Worm (Caenorhabditis elegans) whole organism, L1 larva: ENCODE measurements around the gene cyn-17.
A peak's percentile ranks its signal among the peaks of the same experiment; 100 is the strongest.
"Not testable (repeated sequence)": the region's sequence is repeated elsewhere in the genome, so short reads cannot be mapped to it uniquely, and the experiment has no call there.

Experiments
- C04F5.9 ChIP-seq: sonication (generic microtip); optimal IDR thresholded peaks from 2 replicates; lab custom pipeline; 2016; ENCODE audit warnings: missing genetic modification characterization, missing compliant biosample characterization
- C34B4.2 ChIP-seq: sonication (generic microtip); optimal IDR thresholded peaks from 2 replicates; lab custom pipeline; 2017; ENCODE audit warnings: mild to moderate bottlenecking, missing genetic modification characterization, missing compliant biosample characterization
- alr-1 ChIP-seq: fragments of 200-800 bp; sonication (Bioruptor generic); optimal IDR thresholded peaks from 2 replicates; lab custom pipeline; 2018; ENCODE audit warnings: borderline replicate concordance, mild to moderate bottlenecking, missing genetic modification characterization, missing compliant biosample characterization
- ama-1 ChIP-seq: fragments of 150-350 bp; optimal IDR thresholded peaks from 2 replicates; lab custom pipeline; 2014
- ceh-90 ChIP-seq: sonication (generic microtip); optimal IDR thresholded peaks from 2 replicates; lab custom pipeline; 2016; ENCODE audit warnings: missing genetic modification characterization, missing compliant biosample characterization
- dpl-1 ChIP-seq, 3 experiments: fragments of 150-350 bp in 2 of 3; sonication (generic microtip) in 1 of 3; optimal IDR thresholded peaks; 2 replicates each; lab custom pipeline; 2014 to 2017; ENCODE audit warnings: missing biosample characterization in 3 of 3, missing genetic modification characterization in 3 of 3, missing genetic modification reagents in 3 of 3
- efl-1 ChIP-seq, 4 experiments: fragments of 150-350 bp; optimal IDR thresholded peaks in 3 of 4; peaks in 1 of 4; 1 replicate in 1 of 4; 2 replicates in 3 of 4; lab custom pipeline; 2014; ENCODE audit warnings: missing biosample characterization in 2 of 4, missing genetic modification characterization in 2 of 4, missing genetic modification reagents in 2 of 4
- efl-3 ChIP-seq: fragments of 200-800 bp; sonication (Bioruptor generic); optimal IDR thresholded peaks from 2 replicates; lab custom pipeline; 2018; ENCODE audit warnings: mild to moderate bottlenecking, missing genetic modification characterization, missing compliant biosample characterization
- egl-13 ChIP-seq: sonication (generic microtip); optimal IDR thresholded peaks from 2 replicates; lab custom pipeline; 2016; ENCODE audit warnings: missing genotype, missing genetic modification reagents, missing genetic modification characterization, missing compliant biosample characterization
- elt-3 ChIP-seq, 6 experiments: fragments of 150-350 bp in 1 of 6; sonication (generic microtip); optimal IDR thresholded peaks; 2 replicates each; lab custom pipeline; 2017 to 2018; ENCODE audit warnings: missing biosample characterization in 6 of 6, missing genetic modification characterization in 6 of 6, inconsistent platforms in 1 of 6
- grh-1 ChIP-seq: fragments of 200-800 bp; sonication (Bioruptor generic); IDR thresholded peaks from 2 replicates; pipeline ENCODE4 v1.3.6; 2022; ENCODE audit warnings: missing genetic modification reagents, missing genetic modification characterization, missing compliant biosample characterization
- hlh-17 ChIP-seq: fragments of 200-800 bp; sonication (Bioruptor generic); optimal IDR thresholded peaks from 2 replicates; lab custom pipeline; 2018; ENCODE audit warnings: missing genetic modification characterization, mild to moderate bottlenecking, missing compliant biosample characterization, moderate library complexity, borderline replicate concordance
- hpl-2 ChIP-seq: fragments of 150-350 bp; optimal IDR thresholded peaks from 2 replicates; lab custom pipeline; 2014; ENCODE audit warnings: missing biosample characterization, missing genetic modification reagents, missing genetic modification characterization
- jun-1 ChIP-seq: fragments of 150-350 bp; optimal IDR thresholded peaks from 2 replicates; lab custom pipeline; 2014; ENCODE audit warnings: missing biosample characterization, missing genetic modification reagents, missing genetic modification characterization
- lin-13 ChIP-seq: fragments of 150-350 bp; optimal IDR thresholded peaks from 2 replicates; lab custom pipeline; 2014; ENCODE audit warnings: missing biosample characterization, missing genetic modification reagents, missing genetic modification characterization
- lir-3 ChIP-seq: sonication (generic microtip); optimal IDR thresholded peaks from 2 replicates; lab custom pipeline; 2016; ENCODE audit warnings: mild to moderate bottlenecking, missing genetic modification characterization, moderate library complexity, missing compliant biosample characterization; ENCODE audit not compliant: poor library complexity
- lsy-2 ChIP-seq, 2 experiments: fragments of 150-350 bp; optimal IDR thresholded peaks; 2 replicates each; lab custom pipeline; 2014; ENCODE audit warnings: missing biosample characterization in 2 of 2, missing genetic modification characterization in 2 of 2
- mdl-1 ChIP-seq, 2 experiments: fragments of 150-350 bp; optimal IDR thresholded peaks; 2 replicates each; lab custom pipeline; 2014 to 2017; ENCODE audit warnings: missing biosample characterization in 2 of 2, missing genetic modification characterization in 2 of 2, inconsistent platforms in 1 of 2
- mef-2 ChIP-seq: fragments of 150-350 bp; optimal IDR thresholded peaks from 2 replicates; lab custom pipeline; 2014; ENCODE audit warnings: missing biosample characterization, missing genetic modification characterization
- nhr-19 ChIP-seq: fragments of 200-800 bp; sonication (Bioruptor generic); conservative IDR thresholded peaks from 2 replicates; pipeline ENCODE4 v1.3.6; 2022; ENCODE audit warnings: missing genetic modification characterization, missing compliant biosample characterization
- nhr-237 ChIP-seq: fragments of 150-350 bp; optimal IDR thresholded peaks from 2 replicates; lab custom pipeline; 2014; ENCODE audit warnings: missing biosample characterization, missing genetic modification characterization
- nhr-28 ChIP-seq: fragments of 150-350 bp; optimal IDR thresholded peaks from 2 replicates; lab custom pipeline; 2014; ENCODE audit warnings: missing biosample characterization, missing genetic modification characterization
- nhr-76 ChIP-seq: sonication (generic microtip); optimal IDR thresholded peaks from 2 replicates; lab custom pipeline; 2017; ENCODE audit warnings: missing biosample characterization, missing genetic modification characterization
- nhr-77 ChIP-seq: fragments of 150-350 bp; optimal IDR thresholded peaks from 2 replicates; lab custom pipeline; 2014; ENCODE audit warnings: missing biosample characterization, missing genetic modification characterization
- pax-3 ChIP-seq: fragments of 200-800 bp; sonication (Bioruptor generic); optimal IDR thresholded peaks from 2 replicates; lab custom pipeline; 2018; ENCODE audit warnings: mild to moderate bottlenecking, missing genetic modification characterization, moderate library complexity, missing compliant biosample characterization
- pqm-1 ChIP-seq: sonication (generic microtip); optimal IDR thresholded peaks from 3 replicates; lab custom pipeline; 2017; ENCODE audit warnings: missing biosample characterization, missing genetic modification characterization
- skn-1 ChIP-seq: fragments of 150-350 bp; optimal IDR thresholded peaks from 2 replicates; lab custom pipeline; 2014; ENCODE audit warnings: missing biosample characterization, missing genetic modification characterization
- snpc-4 ChIP-seq: fragments of 150-350 bp; optimal IDR thresholded peaks from 2 replicates; lab custom pipeline; 2014; ENCODE audit warnings: missing biosample characterization, missing genetic modification characterization
- sox-4 ChIP-seq: sonication (generic microtip); optimal IDR thresholded peaks from 2 replicates; lab custom pipeline; 2016; ENCODE audit warnings: missing genetic modification characterization, missing compliant biosample characterization
- unc-30 ChIP-seq: sonication (generic microtip); optimal IDR thresholded peaks from 2 replicates; lab custom pipeline; 2017; ENCODE audit warnings: missing biosample characterization, missing genetic modification characterization
- unc-98 ChIP-seq: fragments of 200-800 bp; sonication (Bioruptor generic); IDR thresholded peaks from 2 replicates; pipeline ENCODE4 v1.3.6; 2022; ENCODE audit warnings: missing genetic modification characterization, missing compliant biosample characterization
- zag-1 ChIP-seq: fragments of 150-350 bp; optimal IDR thresholded peaks from 2 replicates; lab custom pipeline; 2014; ENCODE audit warnings: missing biosample characterization, missing genetic modification characterization
- zip-4 ChIP-seq: fragments of 200-800 bp; sonication (Bioruptor generic); optimal IDR thresholded peaks from 2 replicates; lab custom pipeline; 2018; ENCODE audit warnings: mild to moderate bottlenecking, missing genetic modification characterization, moderate library complexity, missing compliant biosample characterization

cyn-17 gene

DNA sequence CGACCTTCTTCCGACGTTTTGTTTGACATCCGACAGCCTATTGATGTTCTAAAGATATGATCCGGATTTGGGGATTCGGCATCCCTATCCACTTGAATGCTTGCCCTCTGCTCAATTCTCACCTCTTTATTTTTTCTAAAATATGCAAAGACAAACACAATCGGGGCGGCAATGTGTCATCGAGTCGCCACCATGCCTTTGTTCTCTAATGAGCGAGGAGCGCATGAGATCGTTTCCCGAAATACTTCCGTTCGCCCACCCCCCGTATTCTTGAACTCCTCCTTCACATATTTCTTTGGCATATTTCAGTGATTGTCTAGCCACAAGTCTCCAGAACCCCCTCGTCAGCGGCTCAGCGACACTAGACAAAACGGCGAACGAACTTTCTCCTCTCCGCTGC, at the start of gene cyn-17:
Gene cyn-17, plus strand, starts transcription at position 301 of the 400 bp plus-strand sequence.
- TF ChIP-seq sox-4 (tag; lab: Kevin White, UChicago): no peak
- no peak for TF ChIP-seq efl-1 (optimal IDR thresholded peaks at IDR 0.05; lab: Kevin White, UChicago)
- peak in 1 of 2 experiments; percentile 89 for TF ChIP-seq efl-1 (GFP tag; optimal IDR thresholded peaks at IDR 0.05 in 1 of 2; lab: Kevin White, UChicago)

DNA sequence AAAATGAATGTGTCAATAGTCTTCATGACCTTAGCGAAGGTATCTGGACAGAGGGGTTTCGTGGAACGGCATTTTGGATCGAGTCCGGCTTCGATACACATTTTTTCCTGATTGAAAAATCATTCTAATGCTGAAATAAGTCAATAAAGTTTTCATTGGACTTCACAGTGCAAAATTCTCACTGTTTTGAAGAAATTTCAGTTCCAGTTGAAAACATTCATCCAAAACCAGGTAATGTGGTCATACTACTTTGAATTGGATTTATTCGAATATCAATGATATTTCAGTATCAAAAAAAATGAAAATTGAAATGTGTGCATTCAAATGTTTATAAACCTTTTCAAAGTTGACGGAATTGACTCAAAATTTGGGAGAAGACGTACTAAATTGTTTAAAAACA, 46.0 kb upstream of the cyn-17 start, which contains the start of gene pgph-1:
Gene pgph-1, minus strand, starts transcription at position 101 of the 400 bp plus-strand sequence.
- TF ChIP-seq ceh-90 (tag; lab: Kevin White, UChicago) (no peak), grh-1 (no peak), egl-13 (no peak), efl-1 (optimal IDR thresholded peaks at IDR 0.05; lab: Kevin White, UChicago) (no peak), efl-1 (GFP tag; optimal IDR thresholded peaks at IDR 0.05 in 1 of 2; lab: Kevin White, UChicago) (no peak), zip-4 (GFP tag; lab: Kevin White, UChicago) (no peak), hpl-2 (GFP tag; lab: Kevin White, UChicago) (no peak), pqm-1 (tag; lab: Kevin White, UChicago) (no peak), nhr-76 (tag; lab: Kevin White, UChicago) (no peak), nhr-77 (tag; lab: Kevin White, UChicago) (no peak), hlh-17 (no peak), dpl-1 (GFP tag; optimal IDR thresholded peaks at IDR 0.05; lab: Kevin White, UChicago) (no peak), mdl-1 (tag; optimal IDR thresholded peaks at IDR 0.05; lab: Kevin White, UChicago) (no peak), unc-30 (tag; lab: Kevin White, UChicago) (no peak), C04F5.9 (tag; lab: Kevin White, UChicago) (no peak), ama-1 (lab: Kevin White, UChicago) (no peak), C34B4.2 (tag; lab: Kevin White, UChicago) (no peak), nhr-28 (no peak)
- TF ChIP-seq, all 84 proteins: peak for 0

DNA sequence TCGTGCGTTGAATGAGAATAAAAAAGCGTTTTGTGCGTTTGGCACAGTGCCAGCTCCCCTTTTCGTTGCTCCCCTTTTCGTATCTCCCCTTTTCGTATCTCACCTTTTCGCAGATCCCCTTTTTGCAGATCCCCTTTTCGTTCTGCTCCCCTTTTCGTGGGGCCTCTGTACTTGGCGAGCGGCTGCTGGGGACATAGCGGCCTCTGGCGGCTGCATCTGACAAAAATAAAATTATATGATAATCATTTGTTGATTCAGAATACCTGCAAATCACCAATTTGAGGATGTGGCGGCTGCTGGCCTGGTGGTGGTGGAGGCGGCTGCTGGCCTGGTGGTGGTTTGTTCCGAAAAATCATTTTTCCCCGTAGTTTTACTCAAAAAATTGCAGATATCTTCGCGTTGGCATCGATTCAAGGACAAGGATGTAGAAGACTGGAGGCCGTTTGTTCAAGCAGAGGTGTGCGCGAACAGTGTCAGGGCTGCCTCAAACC, 44.2 kb upstream of the cyn-17 start, which contains the start of gene K09H11.11:
Gene K09H11.11, minus strand, starts transcription at position 51 of the 491 bp plus-strand sequence.
- not testable (repeated sequence) for TF ChIP-seq C04F5.9 (tag; lab: Kevin White, UChicago); alr-1; lin-13 (GFP tag; lab: Kevin White, UChicago)

DNA sequence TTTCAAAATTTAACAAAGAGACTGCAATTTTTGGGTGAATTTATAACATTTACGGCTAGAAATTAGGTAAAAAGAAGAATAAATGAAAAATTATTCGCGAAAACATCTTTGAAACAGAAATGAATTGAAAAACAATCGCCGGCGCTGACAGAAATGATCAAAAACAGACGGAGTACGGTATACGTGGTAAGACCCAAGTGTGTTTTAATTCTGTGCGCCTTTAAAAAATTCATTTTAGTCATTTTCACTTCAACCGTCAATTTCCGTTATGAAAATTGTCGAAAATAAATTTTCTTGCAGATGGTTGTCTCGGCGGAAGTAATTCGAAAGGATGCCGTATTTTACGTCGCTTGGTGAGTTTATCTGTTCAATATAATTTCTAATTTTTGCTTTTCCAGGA, 43.3 kb upstream of the cyn-17 start, which contains the start of gene C53A3.3:
Gene C53A3.3, plus strand, starts transcription at position 301 of the 400 bp plus-strand sequence.
- no peak for TF ChIP-seq mef-2
- TF ChIP-seq dpl-1 (GFP tag; optimal IDR thresholded peaks at IDR 0.05; lab: Kevin White, UChicago): no peak
- TF ChIP-seq mdl-1 (tag; optimal IDR thresholded peaks at IDR 0.05; lab: Kevin White, UChicago): no peak
- TF ChIP-seq lsy-2 (tag; optimal IDR thresholded peaks at IDR 0.05; lab: Kevin White, UChicago): no peak
- TF ChIP-seq C04F5.9 (tag; lab: Kevin White, UChicago): no peak
- no peak for TF ChIP-seq ama-1 (lab: Kevin White, UChicago)
- TF ChIP-seq unc-98 (GFP tag; lab: Robert Waterston, UW): no peak
- no peak for TF ChIP-seq elt-3 (tag; optimal IDR thresholded peaks at IDR 0.05; lab: Kevin White, UChicago)
- no peak for TF ChIP-seq pax-3 (tag; lab: Kevin White, UChicago)
- no peak for TF ChIP-seq efl-1 (optimal IDR thresholded peaks at IDR 0.05; lab: Kevin White, UChicago)
- no peak for TF ChIP-seq efl-1 (GFP tag; optimal IDR thresholded peaks at IDR 0.05 in 1 of 2; lab: Kevin White, UChicago)
- TF ChIP-seq skn-1 (tag; lab: Kevin White, UChicago): no peak
- no peak for TF ChIP-seq nhr-19
- no peak for TF ChIP-seq efl-3 (GFP tag; lab: Kevin White, UChicago)
- TF ChIP-seq zag-1 (tag; lab: Kevin White, UChicago): no peak
- no peak for TF ChIP-seq lir-3
- no peak for TF ChIP-seq nhr-237 (tag; lab: Kevin White, UChicago)
- TF ChIP-seq alr-1: no peak
- TF ChIP-seq jun-1 (tag; lab: Kevin White, UChicago): no peak
- no peak for TF ChIP-seq pqm-1 (tag; lab: Kevin White, UChicago)
- no peak for TF ChIP-seq snpc-4 (tag; lab: Kevin White, UChicago)
